Fruit fly (Drosophila melanogaster): Measurements from ENCODE around the gene Yif1.

- TF ChIP-seq Blimp-1 (GFP tag; optimal IDR thresholded peaks at IDR 0.05), result no peak
- TF ChIP-seq CG11294 (GFP tag; IDR thresholded peaks at IDR 0.05), result no peak
Measured at dm6 chr3R:26717864-26718263, at the start of gene Yif1.
